Fruit fly (Drosophila melanogaster) S2 (cell line): ENCODE data around the gene CG14151.

ENCODE experiments used
- CG8478 ChIP-seq: fragments of >200 bp; optimal IDR thresholded peaks from 2 replicates; lab custom pipeline; 2018
- CTCF ChIP-seq, 2 experiments: fragments of >200 bp; optimal IDR thresholded peaks; 2 replicates each; lab custom pipeline; 2018

The CG14151 gene

DNA sequence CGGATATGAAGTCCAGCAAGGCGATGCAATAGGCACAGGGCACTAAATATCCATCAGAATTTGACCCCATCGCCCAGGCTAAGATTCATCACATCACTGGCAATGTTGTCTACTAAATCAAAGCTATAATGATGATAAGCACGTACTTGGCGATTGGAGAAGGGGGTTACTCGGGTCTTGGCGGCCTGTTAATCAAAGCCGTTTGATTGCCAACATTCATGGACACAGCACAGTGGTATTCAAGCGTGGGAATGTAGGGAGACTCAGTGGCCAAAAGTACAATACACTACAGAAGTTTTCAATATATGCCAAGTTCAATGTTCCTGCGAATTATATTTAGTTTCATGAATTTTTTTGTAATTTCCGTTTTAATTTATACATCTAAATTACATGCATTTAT, at the start of gene CG14151:
TSS of gene CG14151 (minus strand) at position 101 of the 400 bp plus-strand sequence.
- TF ChIP-seq CTCF (optimal IDR thresholded peaks at IDR 0.05; lab: Kevin White, UChicago) (no peak), CG8478 (lab: Kevin White, UChicago) (no peak)

dm6 chr3L:10677816-10678215, 49.5 kb upstream of the CG14151 start:
- TF ChIP-seq CG8478 (lab: Kevin White, UChicago): no peak
- no peak for TF ChIP-seq CTCF (optimal IDR thresholded peaks at IDR 0.05; lab: Kevin White, UChicago)

dm6 chr3L:10675635-10676393, 47.5 kb upstream of the CG14151 start:
- TF ChIP-seq CG8478 (lab: Kevin White, UChicago) (no peak), CTCF (optimal IDR thresholded peaks at IDR 0.05; lab: Kevin White, UChicago) (no peak)

DNA sequence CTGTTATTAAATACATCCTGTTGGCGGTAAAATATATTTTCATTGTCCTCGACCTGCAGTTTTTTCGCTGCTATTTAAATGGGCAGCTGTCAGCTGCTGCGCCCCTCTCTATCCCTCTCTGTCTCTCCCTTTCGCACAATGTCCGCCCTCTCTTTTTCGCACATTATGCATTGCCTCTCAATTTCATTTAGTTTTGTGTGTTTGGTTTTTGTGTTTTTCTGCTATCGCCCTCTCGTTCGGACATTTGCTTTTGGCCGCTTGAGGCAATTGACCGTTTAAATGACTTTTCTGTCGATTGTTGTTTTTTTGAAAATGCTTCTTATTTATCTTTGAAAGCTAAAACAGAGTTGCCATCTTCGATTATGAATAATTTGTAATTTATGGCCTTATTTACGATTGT, 46.7 kb upstream of the CG14151 start:
- TF ChIP-seq CTCF (optimal IDR thresholded peaks at IDR 0.05; lab: Kevin White, UChicago): no peak
- TF ChIP-seq CG8478 (lab: Kevin White, UChicago): no peak

dm6 chr3L:10674145-10674547, 45.9 kb upstream of the CG14151 start:
- no peak for TF ChIP-seq CG8478 (lab: Kevin White, UChicago)

DNA sequence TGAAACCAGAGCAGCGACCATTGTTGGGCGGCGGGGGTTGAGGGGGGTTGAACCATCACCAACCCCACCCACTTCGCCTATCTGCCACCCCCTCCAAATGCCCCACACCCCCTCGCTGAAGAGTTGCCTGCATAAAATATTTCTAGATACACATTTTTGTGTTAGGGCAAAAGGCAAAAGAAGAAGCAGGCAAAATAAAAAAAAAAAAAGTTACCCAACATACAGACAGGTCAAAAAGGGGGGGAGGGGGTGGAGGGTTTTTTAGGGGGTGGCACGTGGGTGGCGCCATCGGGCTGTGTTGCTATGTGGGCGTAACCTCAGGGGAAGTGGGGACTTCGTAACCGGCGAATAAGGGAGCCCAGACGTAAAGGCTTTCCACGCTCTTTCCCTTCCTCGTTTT, 44.3 kb upstream of the CG14151 start:
- TF ChIP-seq CG8478 (lab: Kevin White, UChicago) (no peak), CTCF (optimal IDR thresholded peaks at IDR 0.05; lab: Kevin White, UChicago) (no peak)

dm6 chr3L:10669592-10670400, 41.5 kb upstream of the CG14151 start:
- no peak for TF ChIP-seq CTCF (optimal IDR thresholded peaks at IDR 0.05; lab: Kevin White, UChicago)
- TF ChIP-seq CG8478 (lab: Kevin White, UChicago): no peak

DNA sequence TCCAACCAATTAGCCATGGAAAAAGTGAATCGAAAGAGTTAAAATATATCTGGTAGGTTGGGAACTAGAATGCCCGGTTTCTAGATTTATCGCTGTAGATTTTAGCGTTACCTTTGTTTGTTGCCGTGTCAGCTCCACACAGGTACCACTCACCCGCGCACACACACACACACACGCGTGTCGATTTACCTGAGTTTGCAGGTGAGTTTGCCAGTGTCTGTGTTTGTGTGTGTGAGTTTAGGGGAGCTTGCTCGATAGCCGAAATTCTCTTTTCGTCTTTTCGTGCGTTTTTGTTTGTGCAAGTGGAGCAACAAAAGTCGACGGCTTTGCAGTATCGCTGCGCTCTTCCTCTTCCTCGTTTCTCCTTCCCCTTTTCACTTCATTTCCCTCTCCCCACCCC, 39.1 kb upstream of the CG14151 start:
- TF ChIP-seq CTCF (optimal IDR thresholded peaks at IDR 0.05; lab: Kevin White, UChicago): no peak
- TF ChIP-seq CG8478 (lab: Kevin White, UChicago): no peak

dm6 chr3L:10666511-10667003, 38.3 kb upstream of the CG14151 start:
- TF ChIP-seq CTCF (optimal IDR thresholded peaks at IDR 0.05; lab: Kevin White, UChicago) (no peak), CG8478 (lab: Kevin White, UChicago) (no peak)

DNA sequence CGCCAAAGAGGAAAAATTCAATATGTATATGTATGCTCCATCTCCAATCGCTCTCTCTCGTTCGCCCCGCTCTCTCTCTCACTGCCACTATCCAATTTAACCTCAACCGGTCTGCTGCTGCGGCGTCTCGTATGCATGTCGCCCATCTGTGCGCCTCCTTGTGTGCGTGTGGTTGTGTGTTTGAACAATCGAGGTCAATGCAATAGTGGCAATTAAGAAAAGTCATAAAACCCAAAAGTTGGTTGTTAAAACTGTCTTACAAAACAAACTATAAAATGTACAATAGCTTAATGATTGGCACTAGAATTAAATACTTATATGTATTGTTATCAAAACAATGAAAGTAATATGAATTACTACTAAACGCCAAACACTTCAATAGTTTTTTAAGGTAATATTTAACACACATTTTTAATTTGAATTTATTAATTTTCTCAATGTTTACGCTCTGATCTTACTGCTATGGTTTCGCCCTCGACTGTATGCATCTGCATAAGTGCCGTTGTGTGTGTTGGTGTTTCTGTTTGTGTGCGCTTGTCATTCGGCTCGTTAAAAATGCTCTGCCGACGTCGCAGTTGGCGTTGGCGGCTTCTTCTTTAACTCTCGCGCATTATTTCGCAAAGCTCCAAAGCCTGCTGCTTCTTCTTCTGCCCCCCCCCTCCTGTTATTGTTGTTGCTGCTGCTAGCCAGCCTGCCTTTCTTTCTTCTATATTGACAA, 37.3 kb upstream of the CG14151 start:
- TF ChIP-seq CTCF (optimal IDR thresholded peaks at IDR 0.05; lab: Kevin White, UChicago) (no peak), CG8478 (lab: Kevin White, UChicago) (no peak)

DNA sequence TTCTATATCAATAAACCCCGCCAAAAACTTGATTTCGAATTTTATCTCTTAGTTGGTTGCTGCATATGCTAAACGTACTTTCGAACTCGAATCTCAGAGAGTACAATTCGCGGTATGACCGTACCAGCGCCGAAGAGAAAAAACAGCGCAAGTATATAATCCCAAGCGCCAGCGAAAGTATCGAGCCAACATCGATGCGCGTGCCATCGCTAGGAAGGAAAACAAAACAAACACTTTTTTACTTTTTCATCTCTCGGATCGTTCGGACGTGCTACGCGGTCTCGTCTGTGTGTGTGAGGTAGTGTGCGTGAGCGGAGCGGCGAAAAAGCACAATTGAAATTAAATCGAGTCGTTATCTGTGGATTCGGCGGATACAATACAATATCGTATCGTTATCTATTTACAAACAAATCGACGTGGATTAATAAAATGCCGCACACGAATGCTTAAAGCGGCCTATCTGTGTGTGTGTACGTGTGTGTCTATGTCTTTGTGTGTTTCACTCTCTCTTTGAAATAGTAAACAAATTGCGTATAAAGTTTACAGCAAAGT, 36.3 kb upstream of the CG14151 start, which contains the start of gene simj:
TSS of gene simj (plus strand) at position 229 of the 552 bp plus-strand sequence.
- peak; percentile 53 to 57 for TF ChIP-seq CTCF (optimal IDR thresholded peaks at IDR 0.05; lab: Kevin White, UChicago)
- TF ChIP-seq CG8478 (lab: Kevin White, UChicago): no peak

dm6 chr3L:10663190-10663763, 35.0 kb upstream of the CG14151 start, which contains the start of gene Adi1:
Gene Adi1 (plus strand): TSS chr3L:10663376.
- no peak for TF ChIP-seq CTCF (optimal IDR thresholded peaks at IDR 0.05; lab: Kevin White, UChicago)
- TF ChIP-seq CG8478 (lab: Kevin White, UChicago): no peak

DNA sequence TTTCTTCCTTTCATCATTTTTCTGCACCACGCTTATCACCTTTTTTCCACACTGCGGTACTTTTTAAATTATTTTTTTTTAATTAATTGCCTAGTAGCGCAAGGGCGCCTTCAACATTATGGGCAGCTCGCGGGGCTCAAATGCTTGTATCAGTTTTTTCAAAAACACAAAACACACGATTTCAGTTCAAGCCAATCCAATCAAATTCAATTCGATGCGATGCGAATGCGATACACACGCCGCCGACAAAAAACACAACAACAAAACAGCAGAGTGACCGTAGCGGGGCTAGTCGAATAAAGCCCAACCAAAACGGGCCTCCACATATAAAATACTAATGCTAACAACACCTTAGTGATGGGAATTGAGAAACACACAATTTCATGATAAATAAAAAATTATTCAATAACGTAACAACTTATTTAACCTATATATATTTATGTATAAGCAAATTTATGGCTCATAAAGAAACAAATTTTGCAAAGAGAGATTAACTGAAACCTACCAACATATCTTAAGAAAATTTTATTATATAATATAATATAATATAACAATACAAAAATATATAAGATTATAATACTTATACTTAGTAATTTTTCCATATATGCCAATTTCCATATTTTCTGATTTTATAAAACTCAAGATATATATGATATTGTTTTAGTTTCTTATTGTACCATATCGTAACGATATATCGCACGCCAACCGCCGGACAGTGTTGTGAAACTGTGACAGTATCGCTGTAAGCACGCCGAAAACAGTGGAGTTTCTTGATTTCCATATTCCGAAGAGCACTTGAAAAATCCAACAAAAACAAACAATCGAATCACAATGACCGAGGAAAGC, 32.7 kb upstream of the CG14151 start, which contains the start of the genes CG32066 and CG8003:
TSS of gene CG32066 (minus strand) at position 270 of the 846 bp plus-strand sequence.
TSS of gene CG8003 (plus strand) at position 732 of the 846 bp plus-strand sequence.
- TF ChIP-seq CG8478 (lab: Kevin White, UChicago) (no peak), CTCF (optimal IDR thresholded peaks at IDR 0.05; lab: Kevin White, UChicago) (no peak)
